Fruit fly (Drosophila melanogaster): ENCODE data around the gene CG17272.

The CG17272 gene

DNA sequence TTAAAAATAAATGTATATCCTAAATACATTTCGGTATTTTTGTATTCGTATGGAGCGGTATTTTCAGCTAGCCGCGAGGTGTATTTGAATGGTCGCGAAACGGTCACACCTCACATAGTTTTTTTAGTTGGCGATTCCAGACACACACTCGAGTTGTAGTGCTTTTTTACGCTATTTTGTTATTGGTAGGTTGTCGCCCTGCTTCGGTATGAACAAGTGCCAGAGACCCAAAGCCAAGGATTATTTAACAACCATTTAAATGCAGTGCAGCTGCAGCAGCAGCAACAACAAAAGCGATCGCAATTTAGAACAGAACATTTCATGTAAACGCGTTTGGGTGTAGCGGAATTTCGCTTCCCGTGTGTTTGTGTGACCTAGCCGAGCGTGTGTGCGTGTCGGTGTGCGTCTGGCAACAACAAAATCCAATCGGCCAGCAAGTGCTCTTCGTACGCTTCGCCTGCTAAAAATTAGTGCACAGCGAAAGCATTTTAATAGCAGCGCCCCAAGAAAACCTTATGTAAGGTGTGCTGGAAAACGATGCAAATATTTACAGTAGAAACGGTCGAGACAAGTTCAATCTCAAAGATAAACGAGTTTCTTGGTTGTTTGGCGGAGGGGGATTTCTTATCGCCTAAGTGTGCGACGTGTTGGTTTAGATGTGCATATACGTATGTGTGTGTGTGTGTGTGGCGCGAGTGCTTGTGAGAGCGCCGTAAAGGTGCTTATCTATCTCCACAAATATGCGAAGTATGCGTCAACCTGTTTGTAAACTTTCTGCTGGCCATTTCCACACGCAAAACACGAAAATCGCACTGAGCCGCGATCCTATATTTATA lies 8.9 kb upstream of the CG17272 start, which contains the start of gene Synd (continued):
- TF ChIP-seq D (optimal IDR thresholded peaks at IDR 0.05) = no peak
- peak; percentile 43 for TF ChIP-seq D (GFP tag; optimal IDR thresholded peaks at IDR 0.05)
- no peak for TF ChIP-seq CG14710 (tag; optimal IDR thresholded peaks at IDR 0.05)
- no peak for TF ChIP-seq CG9215 (GFP tag; IDR thresholded peaks at IDR 0.05)
- TF ChIP-seq wor (GFP tag; IDR thresholded peaks at IDR 0.05) = no peak
- TF ChIP-seq Optix (GFP tag; IDR thresholded peaks at IDR 0.05) = no peak
- no peak for TF ChIP-seq Dip3 (GFP tag; optimal IDR thresholded peaks at IDR 0.05)
- peak; percentile 41 for TF ChIP-seq Nf-YC (tag; optimal IDR thresholded peaks at IDR 0.05)
- peak; percentile 44 for TF ChIP-seq YL-1 (GFP tag; optimal IDR thresholded peaks at IDR 0.05)
- no peak for TF ChIP-seq ATbp (GFP tag; optimal IDR thresholded peaks at IDR 0.05)
- peak; percentile 9 for TF ChIP-seq scrt (GFP tag; optimal IDR thresholded peaks at IDR 0.05)
- no peak for TF ChIP-seq fru (optimal IDR thresholded peaks at IDR 0.05)
- no peak for TF ChIP-seq schlank (tag; optimal IDR thresholded peaks at IDR 0.05)
- peak; percentile 85 for TF ChIP-seq gfzf (GFP tag; optimal IDR thresholded peaks at IDR 0.05)
- TF ChIP-seq CG6854 (GFP tag; optimal IDR thresholded peaks at IDR 0.05) = no peak
- no peak for TF ChIP-seq prd (optimal IDR thresholded peaks at IDR 0.05)
- no peak for TF ChIP-seq prd (GFP tag; IDR thresholded peaks at IDR 0.05)
- TF ChIP-seq wek (GFP tag; optimal IDR thresholded peaks at IDR 0.05) = no peak

dm6 chr3R:20830963-20831362 lies 6.9 kb upstream of the CG17272 start, which contains the start of gene CG31223:
Gene CG31223, plus strand, starts transcription at chr3R:20831127.
- TF ChIP-seq CG12942 (GFP tag; optimal IDR thresholded peaks at IDR 0.05) (no peak), CG17912 (GFP tag; optimal IDR thresholded peaks at IDR 0.05) (no peak), crp (GFP tag; optimal IDR thresholded peaks at IDR 0.05) (peak; percentile 14 to 80), CG32772 (GFP tag; IDR thresholded peaks at IDR 0.05) (no peak), D19B (GFP tag; optimal IDR thresholded peaks at IDR 0.05) (no peak), az2 (GFP tag; optimal IDR thresholded peaks at IDR 0.05) (no peak), Myb (GFP tag; optimal IDR thresholded peaks at IDR 0.05) (peak; percentile 58), MBD-R2 (GFP tag; IDR thresholded peaks at IDR 0.05) (peak; percentile 38; the same call in 1 of the 2 replicates), pzg (GFP tag; optimal IDR thresholded peaks at IDR 0.05) (peak; percentile 9), Dp (GFP tag; optimal IDR thresholded peaks at IDR 0.05) (peak; percentile 10), CG15514 (GFP tag; optimal IDR thresholded peaks at IDR 0.05) (no peak), NfI (GFP tag; optimal IDR thresholded peaks at IDR 0.05) (no peak), H15 (GFP tag; IDR thresholded peaks at IDR 0.05) (no peak), Ets65A (GFP tag) (peak; percentile 52), E2f2 (GFP tag; IDR thresholded peaks at IDR 0.05) (peak; percentile 18), MESR4 (GFP tag; optimal IDR thresholded peaks at IDR 0.05) (peak; percentile 7)

- no peak for TF ChIP-seq Lim3 (GFP tag; IDR thresholded peaks at IDR 0.05)
- no peak for TF ChIP-seq pum (GFP tag; optimal IDR thresholded peaks at IDR 0.05)
- TF ChIP-seq otp (GFP tag; IDR thresholded peaks at IDR 0.05) = no peak
- TF ChIP-seq CG13424 (tag; optimal IDR thresholded peaks at IDR 0.05) = no peak
- TF ChIP-seq Dek (tag; optimal IDR thresholded peaks at IDR 0.05) = peak; percentile 13
- no peak for TF ChIP-seq CG4328 (GFP tag; optimal IDR thresholded peaks at IDR 0.05)
- no peak for TF ChIP-seq Nf-YC (tag; optimal IDR thresholded peaks at IDR 0.05)
- peak; percentile 46 for TF ChIP-seq trem (tag; optimal IDR thresholded peaks at IDR 0.05)
- peak; percentile 12 for TF ChIP-seq nerfin-1 (tag; optimal IDR thresholded peaks at IDR 0.05)
- peak; percentile 87 for TF ChIP-seq gfzf (GFP tag; optimal IDR thresholded peaks at IDR 0.05)
- TF ChIP-seq Myb (GFP tag; optimal IDR thresholded peaks at IDR 0.05) = peak; percentile 62
- TF ChIP-seq CG32772 (GFP tag; IDR thresholded peaks at IDR 0.05) = no peak
- TF ChIP-seq ab (GFP tag; optimal IDR thresholded peaks at IDR 0.05) = no peak
- TF ChIP-seq Dfd (GFP tag; optimal IDR thresholded peaks at IDR 0.05) = no peak
- no peak; the same call in 2 of the 3 replicates for TF ChIP-seq so (GFP tag; IDR thresholded peaks at IDR 0.05)
- peak; percentile 77 for TF ChIP-seq kni (GFP tag; optimal IDR thresholded peaks at IDR 0.05)
- TF ChIP-seq Vsx1 (GFP tag; optimal IDR thresholded peaks at IDR 0.05) = no peak
- 0 out of 2 replicates have a peak, but pooled peaks have one; percentile 35 for TF ChIP-seq CG7372 (GFP tag; IDR thresholded peaks at IDR 0.05)
Observed at dm6 chr3R:20830153-20830695, 6.2 kb upstream of the CG17272 start, which contains the start of gene Adss. Gene Adss, minus strand, starts transcription at chr3R:20830580.
